Fruit fly (Drosophila melanogaster) whole organism, embryonic: ENCODE measurements around the gene Kaz-m1.

ENCODE experiments used
- Adf1 ChIP-seq: fragments of 200-800 bp; sonication (Bioruptor generic); IDR thresholded peaks from 2 replicates; pipeline ENCODE4 v1.3.6; 2022; ENCODE audit warnings: missing biosample characterization, missing genetic modification characterization
- Bteb2 ChIP-seq: fragments of 200-800 bp; sonication (Bioruptor generic); optimal IDR thresholded peaks from 2 replicates; lab custom pipeline; 2016; ENCODE audit warnings: missing biosample characterization, missing genetic modification characterization
- CG10321 ChIP-seq: fragments of 200-800 bp; sonication (Bioruptor generic); IDR thresholded peaks from 2 replicates; pipeline ENCODE4 v1.3.6; 2022; ENCODE audit warnings: missing biosample characterization, missing genetic modification characterization
- CG10366 ChIP-seq: fragments of 200-800 bp; sonication (Bioruptor generic); IDR thresholded peaks from 2 replicates; pipeline ENCODE4 v1.3.6; 2022; ENCODE audit warnings: missing biosample characterization, missing genetic modification characterization
- CG10543 ChIP-seq: fragments of 200-800 bp; sonication (Bioruptor generic); optimal IDR thresholded peaks from 3 replicates; lab custom pipeline; 2017; ENCODE audit warnings: missing biosample characterization, mild to moderate bottlenecking, missing genetic modification characterization, moderate library complexity
- CG11504 ChIP-seq: fragments of 200-800 bp; sonication (Bioruptor generic); optimal IDR thresholded peaks from 3 replicates; lab custom pipeline; 2019; ENCODE audit warnings: missing biosample characterization, mild to moderate bottlenecking, missing genetic modification characterization, moderate library complexity
- CG12104 ChIP-seq: fragments of 200-800 bp; sonication (Bioruptor generic); optimal IDR thresholded peaks from 3 replicates; lab custom pipeline; 2016; ENCODE audit warnings: missing biosample characterization, missing genetic modification characterization
- CG12236 ChIP-seq: fragments of 200-800 bp; sonication (Bioruptor generic); optimal IDR thresholded peaks from 2 replicates; lab custom pipeline; 2016; ENCODE audit warnings: missing biosample characterization, missing genetic modification characterization
- CG15073 ChIP-seq: fragments of 200-800 bp; sonication (Bioruptor generic); optimal IDR thresholded peaks from 2 replicates; lab custom pipeline; 2016; ENCODE audit warnings: missing biosample characterization, missing genetic modification characterization
- CG15514 ChIP-seq: fragments of 200-800 bp; sonication (Bioruptor generic); optimal IDR thresholded peaks from 3 replicates; lab custom pipeline; 2017; ENCODE audit warnings: missing biosample characterization, missing genetic modification characterization, mild to moderate bottlenecking, moderate library complexity, missing genetic modification reagents
- CG17568 ChIP-seq: fragments of 200-800 bp; sonication (Bioruptor generic); optimal IDR thresholded peaks from 2 replicates; lab custom pipeline; 2018; ENCODE audit warnings: missing biosample characterization, mild to moderate bottlenecking, missing genetic modification characterization, moderate library complexity
- CG2116 ChIP-seq: fragments of 200-800 bp; sonication (Bioruptor generic); optimal IDR thresholded peaks from 3 replicates; lab custom pipeline; 2018; ENCODE audit warnings: missing biosample characterization, mild to moderate bottlenecking, missing genetic modification characterization
- CG2199 ChIP-seq: fragments of 200-800 bp; sonication (Bioruptor generic); IDR thresholded peaks from 3 replicates; pipeline ENCODE4 v1.3.6; 2022; ENCODE audit warnings: missing biosample characterization, missing genetic modification characterization
- CG30431 ChIP-seq: fragments of 200-800 bp; sonication (Bioruptor generic); optimal IDR thresholded peaks from 2 replicates; lab custom pipeline; 2017; ENCODE audit warnings: missing biosample characterization, missing genetic modification characterization
- CG32767 ChIP-seq: fragments of 200-800 bp; sonication (Bioruptor generic); IDR thresholded peaks from 2 replicates; pipeline ENCODE4 v1.3.6; 2022; ENCODE audit warnings: missing biosample characterization, missing genetic modification characterization
- CG4424 ChIP-seq: fragments of 200-800 bp; sonication (Bioruptor generic); optimal IDR thresholded peaks from 3 replicates; lab custom pipeline; 2016; ENCODE audit warnings: missing biosample characterization, missing genetic modification characterization
- CG4730 ChIP-seq: fragments of 200-800 bp; sonication (Bioruptor generic); IDR thresholded peaks from 2 replicates; pipeline ENCODE4 v1.3.6; 2022; ENCODE audit warnings: missing biosample characterization, missing genetic modification characterization
- CG8359 ChIP-seq: fragments of 200-800 bp; sonication (Bioruptor generic); optimal IDR thresholded peaks from 2 replicates; lab custom pipeline; 2017; ENCODE audit warnings: missing biosample characterization, mild to moderate bottlenecking, missing genetic modification characterization, borderline replicate concordance
- CG9932 ChIP-seq: fragments of 200-800 bp; sonication (Bioruptor generic); IDR thresholded peaks from 2 replicates; pipeline ENCODE4 v1.3.6; 2022; ENCODE audit warnings: missing biosample characterization, missing genetic modification characterization
- CoRest ChIP-seq: fragments of 200-800 bp; sonication (Bioruptor generic); optimal IDR thresholded peaks from 3 replicates; lab custom pipeline; 2018; ENCODE audit warnings: missing biosample characterization, mild to moderate bottlenecking, missing genetic modification characterization, moderate library complexity
- D19B ChIP-seq: fragments of 200-800 bp; sonication (Bioruptor generic); optimal IDR thresholded peaks from 2 replicates; lab custom pipeline; 2017; ENCODE audit warnings: missing biosample characterization, mild to moderate bottlenecking, missing genetic modification characterization
- Dek ChIP-seq: fragments of 200-800 bp; sonication (Bioruptor generic); optimal IDR thresholded peaks from 3 replicates; lab custom pipeline; 2019; ENCODE audit warnings: missing biosample characterization, mild to moderate bottlenecking, missing genetic modification characterization, moderate library complexity
- Dfd ChIP-seq, 2 experiments: fragments of >200 bp; optimal IDR thresholded peaks; 2 replicates each; lab custom pipeline; 2017; ENCODE audit warnings: missing biosample characterization in 2 of 2, missing genetic modification characterization in 2 of 2
- Dip3 ChIP-seq: fragments of 200-800 bp; sonication (Bioruptor generic); optimal IDR thresholded peaks from 3 replicates; lab custom pipeline; 2016; ENCODE audit warnings: missing biosample characterization, missing genetic modification characterization
- Fer1 ChIP-seq: fragments of 200-800 bp; sonication (Bioruptor generic); optimal IDR thresholded peaks from 2 replicates; lab custom pipeline; 2017; ENCODE audit warnings: missing biosample characterization, mild to moderate bottlenecking, missing genetic modification characterization
- HHEX ChIP-seq: fragments of 200-800 bp; sonication (Bioruptor generic); optimal IDR thresholded peaks from 3 replicates; lab custom pipeline; 2017; ENCODE audit warnings: missing biosample characterization, mild to moderate bottlenecking, missing genetic modification characterization, missing genetic modification reagents
- HLH3B ChIP-seq: fragments of 200-800 bp; sonication (Bioruptor generic); IDR thresholded peaks from 2 replicates; pipeline ENCODE4 v1.3.6; 2022; ENCODE audit warnings: missing biosample characterization, missing genetic modification characterization
- HLH4C ChIP-seq: fragments of 200-800 bp; sonication (Bioruptor generic); IDR thresholded peaks from 3 replicates; pipeline ENCODE4 v1.3.6; 2022; ENCODE audit warnings: missing biosample characterization, missing genetic modification characterization; ENCODE audit not compliant: partially characterized antibody
- HmgD ChIP-seq: fragments of 200-800 bp; sonication (Bioruptor generic); optimal IDR thresholded peaks from 3 replicates; lab custom pipeline; 2016; ENCODE audit warnings: missing biosample characterization, missing genetic modification characterization
- Kr ChIP-seq: fragments of 200-800 bp; sonication (Bioruptor generic); optimal IDR thresholded peaks from 2 replicates; lab custom pipeline; 2017; ENCODE audit warnings: missing biosample characterization, mild to moderate bottlenecking, missing genetic modification characterization
- MBD-R2 ChIP-seq: fragments of 200-800 bp; sonication (Bioruptor generic); IDR thresholded peaks from 2 replicates; pipeline ENCODE4 v1.3.6; 2022; ENCODE audit warnings: missing biosample characterization, missing genetic modification characterization
- NfI ChIP-seq: fragments of 200-800 bp; sonication (Bioruptor generic); optimal IDR thresholded peaks from 3 replicates; lab custom pipeline; 2018; ENCODE audit warnings: missing biosample characterization, mild to moderate bottlenecking, missing genetic modification characterization, moderate library complexity
- Oli ChIP-seq: fragments of 200-800 bp; sonication (Bioruptor generic); optimal IDR thresholded peaks from 2 replicates; lab custom pipeline; 2018; ENCODE audit warnings: missing biosample characterization, mild to moderate bottlenecking, missing genetic modification characterization, moderate library complexity
- br ChIP-seq: fragments of >200 bp; optimal IDR thresholded peaks from 2 replicates; lab custom pipeline; 2017
- caup ChIP-seq: fragments of 200-800 bp; sonication (Bioruptor generic); optimal IDR thresholded peaks from 3 replicates; lab custom pipeline; 2017; ENCODE audit warnings: missing biosample characterization, mild to moderate bottlenecking, missing genetic modification characterization, moderate library complexity; ENCODE audit not compliant: severe bottlenecking
- disco-r ChIP-seq: fragments of 200-800 bp; sonication (Bioruptor generic); optimal IDR thresholded peaks from 2 replicates; lab custom pipeline; 2016; ENCODE audit warnings: missing biosample characterization, missing genetic modification characterization
- dmrt11E ChIP-seq: fragments of 200-800 bp; sonication (Bioruptor generic); optimal IDR thresholded peaks from 3 replicates; lab custom pipeline; 2018; ENCODE audit warnings: missing biosample characterization, mild to moderate bottlenecking, missing genetic modification characterization, moderate library complexity
- ems ChIP-seq: fragments of 200-800 bp; sonication (Bioruptor generic); optimal IDR thresholded peaks from 3 replicates; lab custom pipeline; 2016; ENCODE audit warnings: missing biosample characterization, missing genetic modification characterization
- ftz-f1 ChIP-seq: fragments of 200-800 bp; sonication (Bioruptor generic); optimal IDR thresholded peaks from 2 replicates; lab custom pipeline; 2016; ENCODE audit warnings: missing biosample characterization, missing genetic modification characterization
- gce ChIP-seq: fragments of 200-800 bp; sonication (Bioruptor generic); IDR thresholded peaks from 3 replicates; pipeline ENCODE4 v1.3.6; 2022; ENCODE audit warnings: missing biosample characterization, missing genetic modification characterization
- gcm2 ChIP-seq: fragments of 200-800 bp; sonication (Bioruptor generic); optimal IDR thresholded peaks from 2 replicates; lab custom pipeline; 2016; ENCODE audit warnings: missing biosample characterization, missing genetic modification characterization
- ham ChIP-seq: fragments of 200-800 bp; sonication (Bioruptor generic); IDR thresholded peaks from 2 replicates; pipeline ENCODE4 v1.3.6; 2022; ENCODE audit warnings: missing biosample characterization, missing genetic modification characterization
- maf-S ChIP-seq: fragments of 200-800 bp; sonication (Bioruptor generic); optimal IDR thresholded peaks from 2 replicates; lab custom pipeline; 2016; ENCODE audit warnings: missing biosample characterization, missing genetic modification characterization
- nmo ChIP-seq: fragments of 200-800 bp; sonication (Bioruptor generic); optimal IDR thresholded peaks from 2 replicates; lab custom pipeline; 2018; ENCODE audit warnings: missing biosample characterization, mild to moderate bottlenecking, missing genetic modification characterization, moderate library complexity
- oc ChIP-seq: fragments of 200-800 bp; sonication (Bioruptor generic); optimal IDR thresholded peaks from 2 replicates; lab custom pipeline; 2018; ENCODE audit warnings: missing biosample characterization, mild to moderate bottlenecking, missing genetic modification characterization, moderate library complexity
- pan ChIP-seq, 4 experiments: fragments of >200 bp in 3 of 4; fragments of 200-800 bp in 1 of 4; sonication (Bioruptor generic) in 1 of 4; optimal IDR thresholded peaks in 3 of 4; IDR thresholded peaks in 1 of 4; 2 replicates each; pipeline versions ENCODE4 v1.3.6 to Lab custom; 2017 to 2022; ENCODE audit warnings: missing biosample characterization in 2 of 4, missing genetic modification characterization in 2 of 4, mixed read lengths in 1 of 4
- sc ChIP-seq, 3 experiments: fragments of >200 bp in 2 of 3; fragments of 200-800 bp in 1 of 3; sonication (Bioruptor generic) in 1 of 3; optimal IDR thresholded peaks; 2 replicates in 2 of 3; 3 replicates in 1 of 3; lab custom pipeline; 2017; ENCODE audit warnings: mild to moderate bottlenecking in 1 of 3, missing biosample characterization in 1 of 3, missing genetic modification characterization in 1 of 3, missing genetic modification reagents in 1 of 3
- zf30C ChIP-seq: fragments of 200-800 bp; sonication (Bioruptor generic); optimal IDR thresholded peaks from 3 replicates; lab custom pipeline; 2018; ENCODE audit warnings: missing biosample characterization, mild to moderate bottlenecking, missing genetic modification characterization

Kaz-m1 gene

dm6 chr3R:26042131-26042885, 27.8 kb downstream of the Kaz-m1 start (continued):
- TF ChIP-seq ems (GFP tag; lab: Kevin White, UChicago): peak; percentile 96
- no peak for TF ChIP-seq zf30C
- TF ChIP-seq CG4730 (GFP tag; lab: Robert Waterston, UW): peak; percentile 96
- peak; percentile 96 for TF ChIP-seq CoRest (tag; lab: Kevin White, UChicago)
- peak; percentile 96 for TF ChIP-seq CG9932 (GFP tag; lab: Robert Waterston, UW)
- TF ChIP-seq Adf1 (GFP tag; lab: Robert Waterston, UW): peak; percentile 81
- TF ChIP-seq MBD-R2: peak; percentile 94
- peak; percentile 96 for TF ChIP-seq HLH3B (GFP tag; lab: Robert Waterston, UW)
- TF ChIP-seq HmgD (GFP tag; lab: Kevin White, UChicago): peak; percentile 96
- peak; percentile 96 for TF ChIP-seq NfI (GFP tag; lab: Kevin White, UChicago)
- TF ChIP-seq Dfd (GFP tag; optimal IDR thresholded peaks at IDR 0.05; lab: Kevin White, UChicago): peak in 1 of 2 experiments; percentile 13
- peak; percentile 96 for TF ChIP-seq gce (GFP tag; lab: Robert Waterston, UW)
- TF ChIP-seq gcm2 (GFP tag; lab: Kevin White, UChicago): peak; percentile 94
- peak; percentile 97 for TF ChIP-seq disco-r (GFP tag; lab: Kevin White, UChicago)
- TF ChIP-seq Dek (tag; lab: Kevin White, UChicago): peak; percentile 91
- TF ChIP-seq CG2116 (GFP tag; lab: Kevin White, UChicago): peak; percentile 92
- TF ChIP-seq Bteb2 (GFP tag; lab: Kevin White, UChicago): peak; percentile 95
- TF ChIP-seq nmo: peak; percentile 96
- peak; percentile 92 for TF ChIP-seq CG12104 (GFP tag; lab: Kevin White, UChicago)
- TF ChIP-seq CG17568 (GFP tag; lab: Kevin White, UChicago): peak; percentile 93
- peak; percentile 86 for TF ChIP-seq CG8359 (GFP tag; lab: Kevin White, UChicago)
- TF ChIP-seq CG30431: peak; percentile 96
- no peak for TF ChIP-seq oc (tag; lab: Kevin White, UChicago)
- TF ChIP-seq CG4424 (GFP tag; lab: Kevin White, UChicago): peak; percentile 97
- peak; percentile 53 for TF ChIP-seq Kr
- peak; percentile 97 for TF ChIP-seq CG10366 (GFP tag; lab: Robert Waterston, UW)
- TF ChIP-seq pan (optimal IDR thresholded peaks at IDR 0.05; lab: Kevin White, UChicago): no peak
- peak in 1 of 2 experiments; percentile 98 for TF ChIP-seq pan (GFP tag; optimal IDR thresholded peaks at IDR 0.05 in 1 of 2, IDR thresholded peaks at IDR 0.05 in 1 of 2)
- peak; percentile 96 for TF ChIP-seq caup (GFP tag; lab: Kevin White, UChicago)
- peak; percentile 94 for TF ChIP-seq CG11504 (tag; lab: Kevin White, UChicago)
- TF ChIP-seq CG15514 (GFP tag; lab: Kevin White, UChicago): peak; percentile 86
- peak; percentile 88 for TF ChIP-seq D19B
- TF ChIP-seq br: no peak
- TF ChIP-seq Fer1 (GFP tag; lab: Kevin White, UChicago): peak; percentile 93
- peak; percentile 97 for TF ChIP-seq CG32767 (GFP tag; lab: Robert Waterston, UW)
- TF ChIP-seq Oli (tag; lab: Kevin White, UChicago): peak; percentile 96
- no peak for TF ChIP-seq sc (optimal IDR thresholded peaks at IDR 0.05; lab: Kevin White, UChicago)
- peak; percentile 94 for TF ChIP-seq sc (GFP tag; optimal IDR thresholded peaks at IDR 0.05; lab: Kevin White, UChicago)
- TF ChIP-seq CG12236 (GFP tag; lab: Kevin White, UChicago): peak; percentile 95
- peak; percentile 83 for TF ChIP-seq CG15073 (GFP tag; lab: Kevin White, UChicago)
- peak; percentile 93 for TF ChIP-seq dmrt11E (tag; lab: Kevin White, UChicago)
- TF ChIP-seq CG10543 (GFP tag; lab: Kevin White, UChicago): peak; percentile 93
- peak; percentile 94 for TF ChIP-seq CG2199 (GFP tag; lab: Robert Waterston, UW)
- TF ChIP-seq Dip3: peak; percentile 97
- peak; percentile 89 for TF ChIP-seq ham
- no peak; the same call in 2 of the 3 replicates for TF ChIP-seq HLH4C
- peak; percentile 82 for TF ChIP-seq CG10321 (GFP tag; lab: Robert Waterston, UW)
- peak; percentile 96 for TF ChIP-seq HHEX (GFP tag; lab: Kevin White, UChicago)
- TF ChIP-seq ftz-f1 (GFP tag; lab: Kevin White, UChicago): peak; percentile 53
- TF ChIP-seq maf-S (GFP tag; lab: Kevin White, UChicago): peak; percentile 97
